Worm (Caenorhabditis elegans) whole organism, late embryonic: ENCODE results near the gene pei-2.

Experiments used
- ama-1 ChIP-seq: fragments of 150-350 bp; optimal IDR thresholded peaks from 2 replicates; lab custom pipeline; 2014
- ceh-31 ChIP-seq: sonication (generic microtip); optimal IDR thresholded peaks from 2 replicates; lab custom pipeline; 2016; ENCODE audit warnings: missing genetic modification characterization, missing compliant biosample characterization
- dve-1 ChIP-seq: sonication (generic microtip); optimal IDR thresholded peaks from 2 replicates; lab custom pipeline; 2017; ENCODE audit warnings: antibody characterized with exemption, mild to moderate bottlenecking, missing genetic modification characterization, missing compliant biosample characterization

ce11 chrV:1051651-1052050 lies 28.4 kb upstream of the pei-2 start:
- TF ChIP-seq ama-1 (lab: Kevin White, UChicago) (no peak), ceh-31 (tag; lab: Kevin White, UChicago) (no peak), dve-1 (tag; lab: Kevin White, UChicago) (no peak)
